Worm (Caenorhabditis elegans) whole organism, L1 larva: Measurements from ENCODE around the gene let-765.

ENCODE experiments used
- blmp-1 ChIP-seq: fragments of 150-350 bp; optimal IDR thresholded peaks from 2 replicates; lab custom pipeline; 2014; ENCODE audit warnings: missing biosample characterization, missing genetic modification characterization
- sptf-1 ChIP-seq: fragments of 150-350 bp; optimal IDR thresholded peaks from 2 replicates; lab custom pipeline; 2014; ENCODE audit warnings: missing biosample characterization, missing genetic modification characterization

DNA sequence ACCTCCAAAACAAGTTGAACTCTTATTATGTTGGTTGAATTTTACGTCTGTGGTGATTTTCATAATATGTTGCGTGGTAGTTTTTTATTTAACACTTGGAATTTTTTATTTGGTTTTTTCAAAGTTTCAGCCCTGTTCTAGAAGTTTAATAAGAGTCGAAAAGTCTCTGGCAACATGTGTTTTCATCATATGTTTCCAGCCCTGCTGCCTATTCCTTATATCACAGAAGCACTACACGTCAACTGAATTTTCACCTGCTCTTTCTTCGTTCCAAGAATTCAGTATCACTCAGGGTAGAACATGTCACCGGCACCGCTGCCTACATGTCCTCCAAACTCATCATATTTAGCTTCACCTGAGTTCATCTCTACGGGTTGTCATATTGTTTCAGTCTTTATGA is 9.5 kb upstream of the let-765 start, which contains the start of gene srh-40:
- TF ChIP-seq sptf-1 (tag; lab: Kevin White, UChicago) (no peak), blmp-1 (tag; lab: Kevin White, UChicago) (no peak)
